Worm (Caenorhabditis elegans) whole organism, L4 larva: Measurements from ENCODE around the gene glt-5.

Experiments
- D1046.2 ChIP-seq: fragments of 200-800 bp; sonication (Bioruptor generic); IDR thresholded peaks from 2 replicates; pipeline ENCODE4 v1.3.6; 2022; ENCODE audit warnings: missing genetic modification characterization, missing compliant biosample characterization
- F37D6.2 ChIP-seq: sonication (generic microtip); optimal IDR thresholded peaks from 2 replicates; lab custom pipeline; 2016; ENCODE audit warnings: mild to moderate bottlenecking, missing genetic modification characterization, missing compliant biosample characterization
- ceh-32 ChIP-seq: sonication (generic microtip); optimal IDR thresholded peaks from 2 replicates; lab custom pipeline; 2016; ENCODE audit warnings: mild to moderate bottlenecking, missing genetic modification characterization, missing compliant biosample characterization; ENCODE audit not compliant: poor library complexity
- egl-27 ChIP-seq: sonication (generic microtip); optimal IDR thresholded peaks from 3 replicates; lab custom pipeline; 2017; ENCODE audit warnings: missing biosample characterization, missing genetic modification reagents, missing genetic modification characterization
- nhr-111 ChIP-seq: fragments of 200-800 bp; sonication (Bioruptor generic); optimal IDR thresholded peaks from 2 replicates; lab custom pipeline; 2018; ENCODE audit warnings: mild to moderate bottlenecking, missing genetic modification characterization, missing compliant biosample characterization
- nhr-76 ChIP-seq: fragments of 150-350 bp; optimal IDR thresholded peaks from 2 replicates; lab custom pipeline; 2014; ENCODE audit warnings: missing biosample characterization, missing genetic modification characterization
- unc-62 ChIP-seq, 3 experiments: fragments of 150-350 bp in 1 of 3; sonication (generic microtip); optimal IDR thresholded peaks in 2 of 3; peaks in 1 of 3; 1 replicate in 1 of 3; 2 replicates in 2 of 3; lab custom pipeline; 2014 to 2017; ENCODE audit warnings: missing biosample characterization in 3 of 3, missing genetic modification characterization in 3 of 3, missing genetic modification reagents in 3 of 3, missing genotype in 1 of 3

ce11 chrII:9662797-9663196 lies 45.9 kb downstream of the glt-5 start, which contains the start of gene cyp-13A10:
- TF ChIP-seq nhr-111 (GFP tag; lab: Kevin White, UChicago) = no peak
- TF ChIP-seq D1046.2 (GFP tag; lab: Robert Waterston, UW) = no peak
- no peak for TF ChIP-seq egl-27 (tag; lab: Kevin White, UChicago)
- TF ChIP-seq F37D6.2 = no peak
- TF ChIP-seq unc-62 (GFP tag; optimal IDR thresholded peaks at IDR 0.05 in 1 of 2; lab: Kevin White, UChicago) = no peak
- no peak for TF ChIP-seq unc-62 (tag; optimal IDR thresholded peaks at IDR 0.05; lab: Kevin White, UChicago)
- no peak for TF ChIP-seq nhr-76
- no peak for TF ChIP-seq ceh-32 (tag; lab: Kevin White, UChicago)
